Fruit fly (Drosophila melanogaster): ENCODE measurements around the gene spn-B.

spn-B gene

DNA sequence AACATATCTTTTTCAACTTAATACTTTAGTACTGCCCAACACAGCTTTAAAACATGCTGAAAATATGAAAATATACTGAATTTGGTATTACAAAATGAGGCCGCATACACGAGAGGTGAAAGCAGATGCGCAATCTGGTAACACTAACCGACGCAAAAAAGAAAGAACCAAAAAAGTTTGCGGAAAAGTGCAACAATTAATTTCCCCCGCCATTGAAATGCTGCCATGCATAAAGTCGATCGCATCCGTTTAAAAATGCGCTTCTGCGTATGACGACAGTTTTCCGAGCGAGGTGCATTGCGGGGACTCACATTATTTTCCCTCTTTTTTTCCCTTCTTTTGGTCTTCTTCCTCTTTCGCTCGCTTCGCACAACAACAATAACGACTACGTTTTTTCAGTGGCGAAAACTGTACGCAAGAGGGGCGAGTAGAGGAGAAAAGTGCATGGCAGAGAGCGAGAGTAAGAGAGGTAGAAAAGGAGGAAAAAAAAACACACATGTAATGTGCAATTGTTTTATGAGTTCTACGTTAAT lies 11.9 kb upstream of the spn-B start, which contains the start of gene Set8:
Gene Set8, plus strand, starts transcription at position 127 of the 533 bp plus-strand sequence.
- peak; percentile 81 for TF ChIP-seq CG17801 (GFP tag; optimal IDR thresholded peaks at IDR 0.05; ENCODE audit: partially characterized antibody)

DNA sequence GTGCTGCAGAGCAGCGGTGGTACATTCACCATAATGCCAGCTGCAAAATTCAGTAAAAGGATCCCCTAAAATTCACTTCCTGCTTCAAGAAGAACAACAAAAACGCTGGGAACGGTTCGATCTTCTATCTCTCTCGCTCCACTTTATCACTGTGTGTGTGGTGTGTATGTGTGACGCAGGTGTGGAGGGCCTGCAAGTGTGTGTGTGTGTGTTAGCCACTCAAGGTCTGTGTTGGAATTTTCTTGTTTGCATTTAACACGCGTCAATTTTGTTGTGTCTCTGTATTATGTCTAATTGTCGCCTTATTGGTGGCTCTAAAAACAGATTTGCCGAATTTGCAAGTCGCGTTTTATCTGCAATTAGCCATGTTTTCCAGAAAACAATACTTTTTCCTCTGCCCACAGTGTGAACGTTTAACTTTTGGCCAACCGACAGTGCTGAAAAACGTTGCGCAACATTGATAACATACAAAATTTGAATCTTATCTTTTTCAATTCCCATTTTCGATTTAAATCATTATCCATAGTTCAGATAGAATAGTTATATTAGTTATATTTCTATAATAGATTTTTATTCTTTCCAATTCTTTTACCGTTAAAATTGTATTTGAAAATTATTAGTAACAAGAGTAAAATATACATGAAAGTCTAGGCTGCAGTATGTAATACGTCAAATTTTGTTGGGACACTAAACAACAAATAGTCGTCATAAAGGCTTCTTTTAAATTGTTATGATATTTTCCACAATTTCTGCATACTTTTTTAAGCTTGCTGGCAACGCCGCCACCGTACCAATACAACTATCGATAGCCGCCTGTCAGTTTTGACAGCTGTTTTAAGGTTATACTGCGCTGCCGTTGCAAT lies 1.4 kb upstream of the spn-B start, which contains the start of the genes Afti and ATPsynE:
Gene Afti, minus strand, starts transcription at position 440 of the 863 bp plus-strand sequence.
Gene ATPsynE, plus strand, starts transcription at position 698 of the 863 bp plus-strand sequence.
- peak; percentile 18 for TF ChIP-seq CG17801 (GFP tag; optimal IDR thresholded peaks at IDR 0.05; ENCODE audit: partially characterized antibody)

DNA sequence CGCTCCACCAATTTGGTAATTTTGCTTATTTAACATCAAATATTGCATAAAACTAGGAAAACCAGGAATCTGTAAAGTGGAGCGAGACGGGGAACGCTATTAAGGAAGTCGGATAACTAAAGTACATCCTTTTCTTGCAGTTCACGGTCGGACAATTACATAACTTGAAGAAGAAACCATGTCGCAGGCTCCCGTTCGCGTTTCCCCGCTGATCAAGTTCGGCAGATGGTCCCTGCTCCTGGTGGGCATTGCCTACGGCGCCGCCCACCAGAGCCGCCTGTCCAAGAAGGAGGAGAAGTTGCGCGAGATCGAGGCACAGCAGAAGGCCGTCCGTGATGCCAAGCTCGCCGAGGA lies 761 bp upstream of the spn-B start:
- TF ChIP-seq CG17801 (GFP tag; optimal IDR thresholded peaks at IDR 0.05; ENCODE audit: partially characterized antibody) = no peak

DNA sequence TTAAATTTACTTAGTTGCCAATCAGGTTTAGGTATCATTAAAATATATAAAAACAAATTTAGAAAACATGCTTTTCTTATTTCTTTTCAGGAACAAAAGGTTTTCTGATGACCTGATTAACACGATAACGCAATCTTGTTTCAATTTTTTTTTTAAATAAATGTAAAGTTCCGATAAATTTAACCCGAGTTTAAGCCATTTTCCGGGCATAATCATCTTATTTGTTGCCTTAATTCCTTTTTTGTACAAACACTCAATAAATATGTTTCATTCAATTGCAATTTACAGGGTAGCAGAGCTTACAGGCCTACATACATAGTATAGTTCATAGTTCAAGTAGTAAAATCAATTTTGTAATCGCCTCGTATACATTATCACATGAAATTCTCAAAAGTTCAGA lies 1.7 kb downstream of the spn-B start:
- no peak for TF ChIP-seq CG17801 (GFP tag; optimal IDR thresholded peaks at IDR 0.05; ENCODE audit: partially characterized antibody)

DNA sequence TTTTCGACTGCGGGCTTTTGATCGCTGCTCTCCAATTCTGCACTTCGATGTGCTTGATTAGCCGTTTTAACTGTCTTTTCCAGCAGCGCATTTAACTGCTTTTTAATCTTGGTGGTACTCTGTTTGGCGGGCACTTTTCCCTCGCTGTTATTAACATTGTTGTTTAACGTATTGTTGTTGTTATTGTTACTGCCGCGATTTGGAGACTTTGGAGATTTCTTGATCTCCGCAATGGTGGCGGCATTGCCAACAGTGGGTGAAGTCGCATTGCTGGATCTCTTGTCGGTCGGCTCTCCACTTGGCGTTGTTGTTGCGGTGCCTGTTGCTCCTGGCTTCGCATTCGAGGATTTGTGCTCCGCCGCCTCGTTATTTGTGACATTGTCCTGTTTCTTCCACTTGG lies 2.8 kb downstream of the spn-B start:
- no peak for TF ChIP-seq CG17801 (GFP tag; optimal IDR thresholded peaks at IDR 0.05; ENCODE audit: partially characterized antibody)

DNA sequence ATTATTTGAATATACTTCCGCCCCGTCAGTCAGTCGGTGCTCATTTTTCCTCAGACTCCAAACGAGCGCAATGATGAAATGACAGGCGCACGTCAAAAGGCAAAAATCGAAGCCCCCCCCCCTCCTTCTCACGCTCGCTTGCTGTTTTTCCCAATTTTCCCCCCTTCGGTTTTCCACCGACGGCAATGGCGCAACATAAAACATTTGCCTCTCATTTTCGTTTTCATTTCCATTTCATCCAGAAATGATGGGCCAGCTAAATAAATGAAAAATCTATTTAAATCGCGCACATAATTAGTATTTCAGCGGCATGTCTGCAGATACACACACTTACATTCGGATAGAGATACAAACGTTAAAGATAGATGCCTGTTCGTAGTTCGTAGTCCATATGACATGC lies 3.6 kb downstream of the spn-B start:
- no peak for TF ChIP-seq CG17801 (GFP tag; optimal IDR thresholded peaks at IDR 0.05; ENCODE audit: partially characterized antibody)

DNA sequence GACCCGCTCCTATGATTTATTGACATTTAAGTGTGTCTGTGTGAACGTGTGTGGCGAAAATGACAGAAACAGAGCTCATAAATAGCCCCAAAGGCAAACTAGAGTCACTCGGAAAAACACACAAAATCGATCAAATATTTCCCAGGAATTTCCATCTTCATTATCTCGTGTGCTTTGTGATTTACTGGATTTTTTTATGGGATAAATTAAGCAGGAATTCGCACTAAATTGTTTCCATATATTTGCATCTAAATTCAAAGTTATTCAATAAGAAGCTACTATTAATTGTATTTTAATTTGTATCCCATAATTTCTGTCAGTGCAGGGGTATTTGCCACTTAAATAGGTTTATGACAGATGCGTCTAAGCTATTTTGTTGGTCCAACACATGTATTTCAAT lies 4.9 kb downstream of the spn-B start:
- TF ChIP-seq CG17801 (GFP tag; optimal IDR thresholded peaks at IDR 0.05; ENCODE audit: partially characterized antibody) = no peak

DNA sequence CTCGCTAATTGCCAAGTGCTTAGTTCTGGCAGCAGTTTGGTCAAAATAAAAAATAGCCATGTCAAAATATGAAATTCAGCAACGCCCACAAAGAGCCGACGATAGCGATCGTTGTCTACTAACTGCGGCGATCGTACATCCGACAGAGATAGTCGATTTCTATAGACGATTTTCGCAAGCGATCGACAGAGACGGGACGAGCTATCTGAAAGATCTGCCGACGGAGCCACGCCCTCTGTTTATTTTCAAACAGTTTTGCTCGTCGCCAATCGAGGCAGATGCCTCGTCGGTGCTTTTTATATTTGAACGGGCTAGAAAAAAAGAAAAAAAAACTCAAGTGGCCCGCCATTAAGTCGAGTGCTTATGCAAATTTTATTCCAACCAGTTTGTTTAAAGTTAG lies 7.7 kb downstream of the spn-B start:
- TF ChIP-seq CG17801 (GFP tag; optimal IDR thresholded peaks at IDR 0.05; ENCODE audit: partially characterized antibody) = no peak

DNA sequence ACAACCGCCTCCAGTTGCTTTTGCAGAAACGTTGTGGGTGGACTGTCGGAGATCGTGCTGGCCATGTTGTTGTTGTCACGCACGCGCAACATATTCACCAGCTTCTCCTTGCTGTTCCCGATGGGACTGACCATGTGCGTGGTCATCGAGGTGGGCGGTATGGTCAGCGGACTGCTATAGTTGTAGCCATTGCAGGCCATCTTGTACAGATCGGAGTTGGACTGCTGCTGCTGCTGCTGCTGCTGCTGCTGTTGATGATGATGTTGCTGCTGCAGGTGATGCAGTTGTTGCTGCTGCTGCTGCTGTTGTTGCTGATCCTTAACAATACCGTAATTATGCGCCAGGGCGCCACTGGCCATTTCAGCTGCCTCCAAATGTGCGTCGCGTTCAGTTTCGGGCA lies 16.9 kb downstream of the spn-B start:
- TF ChIP-seq CG17801 (GFP tag; optimal IDR thresholded peaks at IDR 0.05; ENCODE audit: partially characterized antibody) = no peak

DNA sequence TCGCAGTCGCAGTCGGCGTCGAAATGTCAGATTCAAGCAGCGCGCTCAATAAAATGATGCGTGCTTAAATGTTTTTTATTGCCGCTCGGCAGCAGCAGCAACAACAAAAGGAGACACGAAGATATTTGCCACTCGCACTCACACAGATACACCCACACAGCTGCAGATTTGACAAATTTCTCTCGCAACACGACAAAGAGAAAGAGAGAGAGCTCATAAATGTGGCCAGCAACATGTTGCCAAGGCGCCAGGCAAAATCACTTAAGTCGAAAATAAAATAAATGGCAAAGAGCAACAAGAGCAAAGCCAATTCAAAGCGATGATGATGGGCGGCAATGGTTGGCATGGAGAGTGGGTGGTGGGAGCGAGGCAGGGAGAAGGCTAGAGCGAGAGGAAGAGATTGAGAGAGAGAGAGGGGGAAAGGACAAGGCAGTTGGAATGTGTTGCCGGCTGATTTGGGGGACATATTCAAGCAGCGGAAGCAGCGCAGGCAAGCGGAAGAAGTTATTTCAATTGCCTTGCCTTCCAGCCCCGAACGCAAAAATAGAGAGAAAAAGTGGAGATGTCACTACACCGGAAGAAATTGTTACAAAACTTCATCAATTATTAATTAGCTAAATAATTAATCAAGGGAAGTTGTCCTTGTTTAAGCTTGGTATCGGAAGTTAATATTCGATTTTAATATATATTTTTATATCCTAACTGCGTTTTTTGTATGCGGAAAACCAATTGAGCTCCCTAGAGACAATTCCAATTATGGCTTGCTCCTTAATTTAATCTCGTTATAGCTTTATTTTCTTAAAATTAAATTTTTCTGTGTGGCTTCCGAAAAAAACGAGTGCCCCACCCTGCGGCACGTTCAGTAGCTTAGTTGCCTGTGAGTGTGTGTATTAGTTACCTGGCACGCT lies 19.2 kb downstream of the spn-B start:
- no peak for TF ChIP-seq CG17801 (GFP tag; optimal IDR thresholded peaks at IDR 0.05; ENCODE audit: partially characterized antibody)

DNA sequence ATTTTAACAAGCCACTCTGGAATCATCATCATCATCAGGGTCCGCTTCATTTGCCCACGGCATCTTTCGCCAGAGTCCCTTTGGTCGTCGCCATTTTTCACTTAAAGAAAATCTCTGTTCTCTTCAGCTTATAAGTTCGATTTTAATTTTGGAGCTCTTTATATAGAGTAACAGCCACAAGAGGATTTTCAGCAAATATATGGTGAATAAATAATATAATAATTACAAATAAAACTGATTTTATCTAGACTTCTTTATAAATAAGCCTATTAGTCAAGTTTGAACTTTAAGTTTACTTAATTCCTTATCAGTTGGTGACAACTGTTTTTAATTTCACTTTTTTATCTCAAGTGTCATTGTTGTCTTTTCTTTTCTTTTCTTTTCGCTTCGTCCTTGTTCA lies 20.6 kb downstream of the spn-B start:
- no peak for TF ChIP-seq CG17801 (GFP tag; optimal IDR thresholded peaks at IDR 0.05; ENCODE audit: partially characterized antibody)

DNA sequence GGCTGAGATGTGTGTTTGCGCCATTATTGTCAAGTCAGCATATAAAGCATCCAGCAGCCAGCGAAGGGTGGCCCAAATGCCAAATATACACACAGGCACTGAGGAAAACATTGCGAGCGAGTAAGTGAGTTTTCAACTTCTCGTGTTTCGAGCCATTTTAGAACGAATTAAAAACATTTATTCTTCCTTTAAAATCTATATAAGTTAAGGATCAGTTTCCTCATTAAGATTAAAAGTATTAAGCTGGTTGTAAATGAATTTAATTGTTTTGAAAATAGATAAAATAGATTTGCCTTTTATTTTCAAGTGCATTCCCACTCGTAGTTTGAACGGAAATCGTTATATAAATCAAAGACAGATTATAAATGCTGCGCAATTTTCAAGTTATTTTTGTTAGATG lies 23.6 kb downstream of the spn-B start:
- TF ChIP-seq CG17801 (GFP tag; optimal IDR thresholded peaks at IDR 0.05; ENCODE audit: partially characterized antibody) = no peak

DNA sequence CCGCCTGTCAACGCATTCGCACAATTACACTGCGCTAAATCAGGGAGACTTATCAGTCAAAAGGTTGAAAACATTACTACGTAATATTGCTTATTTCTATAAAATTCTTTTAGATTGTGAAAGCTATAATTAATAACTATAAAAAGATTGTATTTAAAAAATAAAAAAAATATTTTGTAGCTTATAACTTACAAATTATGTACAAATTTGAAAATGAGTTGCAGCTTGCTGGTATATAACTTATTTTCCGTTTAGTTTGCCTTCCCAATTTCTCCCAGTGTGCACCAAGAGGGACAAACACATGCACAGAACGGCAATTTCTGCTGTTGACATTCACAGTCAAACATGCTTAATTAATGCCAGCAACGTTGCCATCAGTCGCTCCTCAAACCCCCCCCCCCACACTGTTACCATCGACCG lies 25.9 kb downstream of the spn-B start:
- peak; percentile 88 for TF ChIP-seq CG17801 (GFP tag; optimal IDR thresholded peaks at IDR 0.05; ENCODE audit: partially characterized antibody)

DNA sequence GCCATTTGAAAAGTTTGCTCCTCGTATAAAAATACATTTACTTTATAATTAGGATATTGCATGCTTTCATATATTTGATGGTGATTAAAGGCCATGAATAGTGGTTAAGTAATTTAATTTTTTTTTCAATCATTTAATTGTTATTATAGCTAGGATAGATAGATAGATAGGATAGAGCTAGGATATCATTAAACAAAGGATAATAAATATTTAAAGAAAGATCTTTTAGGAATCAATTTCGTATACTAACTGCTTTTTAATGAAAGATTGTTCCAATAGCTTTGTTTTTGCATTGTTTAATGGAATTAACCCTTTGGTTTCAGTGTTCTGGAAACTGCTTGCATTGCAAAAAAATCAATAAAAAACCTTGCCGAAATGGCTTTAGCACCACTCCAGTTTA lies 26.7 kb downstream of the spn-B start:
- no peak for TF ChIP-seq CG17801 (GFP tag; optimal IDR thresholded peaks at IDR 0.05; ENCODE audit: partially characterized antibody)

DNA sequence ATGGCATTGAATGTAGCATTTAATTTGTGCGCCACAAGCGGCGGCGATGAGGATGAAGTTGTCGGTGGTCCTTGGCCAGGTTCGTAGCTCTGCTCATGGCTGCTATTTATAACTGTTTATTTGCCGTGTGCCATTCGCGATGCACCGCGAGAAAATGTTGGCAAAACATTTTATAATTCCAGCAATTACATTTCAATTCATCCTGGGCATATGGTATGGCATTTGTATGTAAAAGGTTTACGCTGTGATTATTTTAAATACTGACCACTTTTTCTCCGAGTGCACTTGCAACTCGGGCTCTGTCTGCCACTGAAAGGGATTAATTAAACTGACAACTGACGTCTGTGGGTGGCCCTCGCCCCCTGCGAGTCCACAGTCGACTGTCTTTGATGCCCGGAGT lies 28.8 kb downstream of the spn-B start:
- no peak for TF ChIP-seq CG17801 (GFP tag; optimal IDR thresholded peaks at IDR 0.05; ENCODE audit: partially characterized antibody)
